Fruit fly (Drosophila melanogaster) whole organism, adult: ENCODE data around the gene CG4842.

Source experiments
- CG14711 ChIP-seq: fragments of 200-800 bp; sonication (Bioruptor generic); optimal IDR thresholded peaks from 2 replicates; lab custom pipeline; 2018; ENCODE audit warnings: missing biosample characterization, mild to moderate bottlenecking, missing genetic modification characterization, moderate library complexity
- CG33017 ChIP-seq: fragments of 200-800 bp; sonication (Bioruptor generic); optimal IDR thresholded peaks from 2 replicates; lab custom pipeline; 2018; ENCODE audit warnings: missing biosample characterization, mild to moderate bottlenecking, missing genetic modification characterization, moderate library complexity
- CG7045 ChIP-seq: fragments of 200-800 bp; sonication (Bioruptor generic); optimal IDR thresholded peaks from 2 replicates; lab custom pipeline; 2017; ENCODE audit warnings: missing biosample characterization, mild to moderate bottlenecking, missing genetic modification characterization
- Clk ChIP-seq: fragments of 200-800 bp; sonication (Bioruptor generic); optimal IDR thresholded peaks from 2 replicates; lab custom pipeline; 2017; ENCODE audit warnings: missing biosample characterization, missing genetic modification characterization
- Hr96 ChIP-seq: fragments of 200-800 bp; sonication (Bioruptor generic); optimal IDR thresholded peaks from 2 replicates; lab custom pipeline; 2016; ENCODE audit warnings: missing biosample characterization, missing genetic modification characterization
- cnc ChIP-seq, 2 experiments: fragments of >200 bp; optimal IDR thresholded peaks; 2 replicates each; lab custom pipeline; 2017
- kay ChIP-seq: fragments of 200-800 bp; sonication (Bioruptor generic); peaks from one replicate; lab custom pipeline; 2016; ENCODE audit warnings: missing biosample characterization, missing genetic modification characterization, borderline replicate concordance
- ovo ChIP-seq: fragments of 200-800 bp; sonication (Bioruptor generic); optimal IDR thresholded peaks from 2 replicates; lab custom pipeline; 2016; ENCODE audit warnings: missing biosample characterization, missing genetic modification characterization
- pad ChIP-seq: fragments of 200-800 bp; sonication (Bioruptor generic); optimal IDR thresholded peaks from 3 replicates; lab custom pipeline; 2017; ENCODE audit warnings: missing biosample characterization, missing genetic modification characterization, mild to moderate bottlenecking, moderate library complexity, missing genetic modification reagents

dm6 chr3L:16369526-16369925 is 1.3 kb downstream of the CG4842 start, which contains the start of gene CG18814:
- no peak for TF ChIP-seq Hr96 (GFP tag; lab: Kevin White, UChicago)
- TF ChIP-seq Clk: no peak
- TF ChIP-seq ovo (GFP tag; lab: Kevin White, UChicago): no peak
- no peak for TF ChIP-seq CG33017 (tag; lab: Kevin White, UChicago)
- TF ChIP-seq pad (GFP tag; lab: Kevin White, UChicago): no peak
- no peak for TF ChIP-seq cnc (optimal IDR thresholded peaks at IDR 0.05; lab: Kevin White, UChicago)
- no peak for TF ChIP-seq kay (GFP tag; lab: Kevin White, UChicago)
- no peak for TF ChIP-seq CG7045
- TF ChIP-seq CG14711 (tag; lab: Kevin White, UChicago): no peak
